Worm (Caenorhabditis elegans) whole organism, young adult: ENCODE data around the gene nhr-258.

Experiments
- T26A5.8 ChIP-seq: sonication (generic microtip); optimal IDR thresholded peaks from 2 replicates; lab custom pipeline; 2016; ENCODE audit warnings: missing genetic modification characterization, missing compliant biosample characterization
- ama-1 ChIP-seq, 3 experiments: fragments of 150-350 bp in 1 of 3; sonication (generic microtip) in 2 of 3; optimal IDR thresholded peaks; 2 replicates each; lab custom pipeline; 2014 to 2018; ENCODE audit warnings: missing biosample characterization in 2 of 3, missing genetic modification characterization in 2 of 3, missing genetic modification reagents in 2 of 3
- aptf-2 ChIP-seq: fragments of 200-800 bp; sonication (Bioruptor generic); conservative IDR thresholded peaks from 2 replicates; pipeline ENCODE4 v1.3.6; 2022; ENCODE audit warnings: missing genetic modification reagents, missing genetic modification characterization, missing compliant biosample characterization
- sea-2 ChIP-seq: fragments of 200-800 bp; sonication (Bioruptor generic); IDR thresholded peaks from 2 replicates; pipeline ENCODE4 v1.3.6; 2022; ENCODE audit warnings: missing genetic modification characterization, missing compliant biosample characterization
- zim-3 ChIP-seq: sonication (generic microtip); optimal IDR thresholded peaks from 2 replicates; lab custom pipeline; 2017; ENCODE audit warnings: mild to moderate bottlenecking, missing genetic modification characterization, moderate library complexity, missing compliant biosample characterization

DNA sequence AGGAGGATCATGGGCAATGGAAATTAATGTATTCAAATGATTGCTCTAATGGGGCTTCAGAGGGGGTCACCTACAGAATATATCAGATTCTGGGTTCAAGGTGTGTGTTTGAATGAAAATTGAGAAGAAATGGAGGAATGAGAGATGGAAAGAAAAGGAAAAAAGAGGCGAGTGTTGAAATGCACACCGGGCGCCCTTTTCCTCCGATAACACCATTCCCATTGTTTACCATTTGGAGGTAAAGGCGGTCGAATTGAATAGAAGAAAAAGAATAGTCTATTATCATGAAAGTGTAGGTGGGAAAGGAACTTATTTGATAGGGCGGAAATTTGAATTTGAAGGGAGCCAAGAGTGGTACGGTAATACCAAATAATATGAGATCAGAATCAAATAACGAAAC, 39.4 kb upstream of the nhr-258 start:
- TF ChIP-seq sea-2 (GFP tag; lab: Robert Waterston, UW) (no peak), ama-1 (optimal IDR thresholded peaks at IDR 0.05; lab: Kevin White, UChicago) (no peak), ama-1 (GFP tag; optimal IDR thresholded peaks at IDR 0.05; lab: Kevin White, UChicago) (no peak), T26A5.8 (no peak), zim-3 (no peak), aptf-2 (GFP tag; lab: Robert Waterston, UW) (no peak)
